Fruit fly (Drosophila melanogaster) whole organism, embryonic: ENCODE measurements around the gene CG43062.

Source experiments
- Atf-2 ChIP-seq: fragments of 200-800 bp; sonication (Bioruptor generic); optimal IDR thresholded peaks from 2 replicates; lab custom pipeline; 2016; ENCODE audit warnings: missing biosample characterization, missing genetic modification characterization
- BtbVII ChIP-seq: fragments of 200-800 bp; sonication (Bioruptor generic); optimal IDR thresholded peaks from 3 replicates; lab custom pipeline; 2017; ENCODE audit warnings: missing biosample characterization, mild to moderate bottlenecking, missing genetic modification characterization
- CG10147 ChIP-seq: fragments of 200-800 bp; sonication (Bioruptor generic); optimal IDR thresholded peaks from 2 replicates; lab custom pipeline; 2019; ENCODE audit warnings: missing biosample characterization, mild to moderate bottlenecking, missing genetic modification characterization, moderate library complexity
- CG11504 ChIP-seq: fragments of 200-800 bp; sonication (Bioruptor generic); optimal IDR thresholded peaks from 3 replicates; lab custom pipeline; 2019; ENCODE audit warnings: missing biosample characterization, mild to moderate bottlenecking, missing genetic modification characterization, moderate library complexity
- CG11696 ChIP-seq: fragments of 200-800 bp; sonication (Bioruptor generic); IDR thresholded peaks from 2 replicates; pipeline ENCODE4 v1.3.6; 2022; ENCODE audit warnings: missing biosample characterization, missing genetic modification characterization
- CG1233 ChIP-seq: fragments of 200-800 bp; sonication (Bioruptor generic); optimal IDR thresholded peaks from 4 replicates; lab custom pipeline; 2018; ENCODE audit warnings: missing biosample characterization, mild to moderate bottlenecking, missing genetic modification characterization
- CG12769 ChIP-seq: fragments of 200-800 bp; sonication (Bioruptor generic); optimal IDR thresholded peaks from 2 replicates; lab custom pipeline; 2019; ENCODE audit warnings: missing biosample characterization, mild to moderate bottlenecking, missing genetic modification characterization, moderate library complexity
- CG13287 ChIP-seq: fragments of 200-800 bp; sonication (Bioruptor generic); IDR thresholded peaks from 2 replicates; pipeline ENCODE4 v1.3.6; 2022; ENCODE audit warnings: missing biosample characterization, missing genetic modification characterization; ENCODE audit not compliant: partially characterized antibody
- CG13775 ChIP-seq: fragments of 200-800 bp; sonication (Bioruptor generic); optimal IDR thresholded peaks from 3 replicates; lab custom pipeline; 2017; ENCODE audit warnings: missing biosample characterization, mild to moderate bottlenecking, missing genetic modification characterization
- CG16815 ChIP-seq: fragments of 200-800 bp; sonication (Bioruptor generic); optimal IDR thresholded peaks from 3 replicates; lab custom pipeline; 2017; ENCODE audit warnings: missing biosample characterization, mild to moderate bottlenecking, missing genetic modification characterization
- CG1792 ChIP-seq: fragments of 200-800 bp; sonication (Bioruptor generic); optimal IDR thresholded peaks from 2 replicates; lab custom pipeline; 2016; ENCODE audit warnings: missing biosample characterization, missing genetic modification characterization
- CG18262 ChIP-seq: fragments of 200-800 bp; optimal IDR thresholded peaks from 3 replicates; lab custom pipeline; 2019; ENCODE audit warnings: missing biosample characterization, mild to moderate bottlenecking, missing genetic modification characterization, moderate library complexity
- CG18619 ChIP-seq: fragments of 200-800 bp; sonication (Bioruptor generic); optimal IDR thresholded peaks from 3 replicates; lab custom pipeline; 2017; ENCODE audit warnings: missing biosample characterization, mild to moderate bottlenecking, missing genetic modification characterization
- CG2120 ChIP-seq: fragments of 200-800 bp; sonication (Bioruptor generic); optimal IDR thresholded peaks from 3 replicates; lab custom pipeline; 2016; ENCODE audit warnings: missing biosample characterization, missing genetic modification characterization
- CG2678 ChIP-seq: fragments of 200-800 bp; sonication (Bioruptor generic); optimal IDR thresholded peaks from 3 replicates; lab custom pipeline; 2019; ENCODE audit warnings: missing biosample characterization, mild to moderate bottlenecking, missing genetic modification characterization, moderate library complexity
- CG2712 ChIP-seq: fragments of 200-800 bp; optimal IDR thresholded peaks from 3 replicates; lab custom pipeline; 2019; ENCODE audit warnings: missing biosample characterization, mild to moderate bottlenecking, missing genetic modification characterization, moderate library complexity
- CG3065 ChIP-seq: fragments of 200-800 bp; sonication (Bioruptor generic); optimal IDR thresholded peaks from 2 replicates; lab custom pipeline; 2016; ENCODE audit warnings: missing biosample characterization, missing genetic modification characterization
- CG6254 ChIP-seq: fragments of 200-800 bp; sonication (Bioruptor generic); optimal IDR thresholded peaks from 3 replicates; lab custom pipeline; 2017; ENCODE audit warnings: mild to moderate bottlenecking, missing biosample characterization, missing genetic modification reagents, missing genetic modification characterization
- CG6654 ChIP-seq: fragments of 200-800 bp; sonication (Bioruptor generic); optimal IDR thresholded peaks from 2 replicates; lab custom pipeline; 2017; ENCODE audit warnings: missing biosample characterization, mild to moderate bottlenecking, missing genetic modification characterization
- CG6791 ChIP-seq: fragments of 200-800 bp; sonication (Bioruptor generic); IDR thresholded peaks from 3 replicates; pipeline ENCODE4 v1.3.6; 2022; ENCODE audit warnings: missing biosample characterization, missing genetic modification characterization; ENCODE audit not compliant: partially characterized antibody
- CG7556 ChIP-seq: fragments of 200-800 bp; sonication (Bioruptor generic); optimal IDR thresholded peaks from 2 replicates; lab custom pipeline; 2017; ENCODE audit warnings: missing biosample characterization, mild to moderate bottlenecking, missing genetic modification characterization
- CG7987 ChIP-seq: fragments of 200-800 bp; sonication (Bioruptor generic); optimal IDR thresholded peaks from 2 replicates; lab custom pipeline; 2018; ENCODE audit warnings: missing biosample characterization, mild to moderate bottlenecking, missing genetic modification characterization, moderate library complexity
- CG8924 ChIP-seq: fragments of 200-800 bp; optimal IDR thresholded peaks from 3 replicates; lab custom pipeline; 2019; ENCODE audit warnings: missing biosample characterization, mild to moderate bottlenecking, missing genetic modification characterization, moderate library complexity
- CG9437 ChIP-seq: fragments of 200-800 bp; sonication (Bioruptor generic); optimal IDR thresholded peaks from 2 replicates; lab custom pipeline; 2018; ENCODE audit warnings: missing biosample characterization, mild to moderate bottlenecking, missing genetic modification characterization
- D ChIP-seq, 2 experiments: fragments of 200-800 bp in 1 of 2; fragments of >200 bp in 1 of 2; sonication (Bioruptor generic) in 1 of 2; optimal IDR thresholded peaks; 2 replicates in 1 of 2; 3 replicates in 1 of 2; lab custom pipeline; 2017; ENCODE audit warnings: mild to moderate bottlenecking in 1 of 2, missing biosample characterization in 1 of 2, missing genetic modification characterization in 1 of 2, missing genetic modification reagents in 1 of 2
- D19A ChIP-seq: fragments of 200-800 bp; optimal IDR thresholded peaks from 3 replicates; lab custom pipeline; 2019; ENCODE audit warnings: missing biosample characterization, mild to moderate bottlenecking, missing genetic modification characterization, moderate library complexity
- Dad ChIP-seq: fragments of 200-800 bp; sonication (Bioruptor generic); optimal IDR thresholded peaks from 3 replicates; lab custom pipeline; 2016; ENCODE audit warnings: missing biosample characterization, missing genetic modification characterization
- Ets65A ChIP-seq: fragments of 200-800 bp; sonication (Bioruptor generic); peaks from one replicate; lab custom pipeline; 2016; ENCODE audit warnings: missing biosample characterization, missing genetic modification characterization
- Fer2 ChIP-seq: fragments of 200-800 bp; sonication (Bioruptor generic); optimal IDR thresholded peaks from 2 replicates; lab custom pipeline; 2018; ENCODE audit warnings: missing biosample characterization, mild to moderate bottlenecking, missing genetic modification characterization, moderate library complexity
- MESR4 ChIP-seq: fragments of 200-800 bp; sonication (Bioruptor generic); optimal IDR thresholded peaks from 2 replicates; lab custom pipeline; 2018; ENCODE audit warnings: missing biosample characterization, mild to moderate bottlenecking, missing genetic modification characterization, moderate library complexity
- Med ChIP-seq: fragments of 200-800 bp; sonication (Bioruptor generic); peaks from one replicate; lab custom pipeline; 2016; ENCODE audit warnings: missing biosample characterization, missing genetic modification characterization, mild to moderate bottlenecking, inconsistent platforms, moderate library complexity
- Myb ChIP-seq: fragments of 200-800 bp; sonication (Bioruptor generic); optimal IDR thresholded peaks from 2 replicates; lab custom pipeline; 2016; ENCODE audit warnings: missing biosample characterization, missing genetic modification characterization
- Nf-YC ChIP-seq: fragments of 200-800 bp; optimal IDR thresholded peaks from 3 replicates; lab custom pipeline; 2019; ENCODE audit warnings: missing biosample characterization, mild to moderate bottlenecking, missing genetic modification characterization, moderate library complexity
- Rx ChIP-seq: fragments of 200-800 bp; sonication (Bioruptor generic); IDR thresholded peaks from 2 replicates; pipeline ENCODE4 v1.3.6; 2022; ENCODE audit warnings: missing biosample characterization, missing genetic modification characterization
- Six4 ChIP-seq: fragments of 200-800 bp; sonication (Bioruptor generic); optimal IDR thresholded peaks from 2 replicates; lab custom pipeline; 2016; ENCODE audit warnings: missing biosample characterization, missing genetic modification characterization
- Xbp1 ChIP-seq: fragments of 200-800 bp; sonication (Bioruptor generic); optimal IDR thresholded peaks from 3 replicates; lab custom pipeline; 2016; ENCODE audit warnings: missing biosample characterization, mild to moderate bottlenecking, missing genetic modification characterization
- abd-A ChIP-seq: fragments of 200-800 bp; sonication (Bioruptor generic); optimal IDR thresholded peaks from 3 replicates; lab custom pipeline; 2019; ENCODE audit warnings: missing biosample characterization, mild to moderate bottlenecking, missing genetic modification characterization, moderate library complexity
- croc ChIP-seq: fragments of 200-800 bp; sonication (Bioruptor generic); conservative IDR thresholded peaks from 3 replicates; pipeline ENCODE4 v1.3.6; 2022; ENCODE audit warnings: missing biosample characterization, missing genetic modification characterization
- dmrt99B ChIP-seq: fragments of 200-800 bp; sonication (Bioruptor generic); optimal IDR thresholded peaks from 2 replicates; lab custom pipeline; 2018; ENCODE audit warnings: missing biosample characterization, mild to moderate bottlenecking, missing genetic modification characterization, moderate library complexity
- eyg ChIP-seq: fragments of 200-800 bp; sonication (Bioruptor generic); optimal IDR thresholded peaks from 3 replicates; lab custom pipeline; 2016; ENCODE audit warnings: missing biosample characterization, missing genetic modification characterization
- fd102C ChIP-seq: fragments of 200-800 bp; sonication (Bioruptor generic); optimal IDR thresholded peaks from 2 replicates; lab custom pipeline; 2018; ENCODE audit warnings: missing biosample characterization, mild to moderate bottlenecking, missing genetic modification characterization, moderate library complexity
- her ChIP-seq: fragments of 200-800 bp; sonication (Bioruptor generic); optimal IDR thresholded peaks from 2 replicates; lab custom pipeline; 2016; ENCODE audit warnings: missing biosample characterization, missing genetic modification characterization
- ind ChIP-seq: fragments of 200-800 bp; sonication (Bioruptor generic); optimal IDR thresholded peaks from 3 replicates; lab custom pipeline; 2016; ENCODE audit warnings: missing biosample characterization, missing genetic modification characterization
- jing ChIP-seq: fragments of 200-800 bp; sonication (Bioruptor generic); optimal IDR thresholded peaks from 2 replicates; lab custom pipeline; 2018; ENCODE audit warnings: missing biosample characterization, mild to moderate bottlenecking, missing genetic modification characterization
- mirr ChIP-seq: fragments of 200-800 bp; sonication (Bioruptor generic); optimal IDR thresholded peaks from 3 replicates; lab custom pipeline; 2018; ENCODE audit warnings: missing biosample characterization, mild to moderate bottlenecking, missing genetic modification characterization
- onecut ChIP-seq: fragments of 200-800 bp; sonication (Bioruptor generic); IDR thresholded peaks from 2 replicates; pipeline ENCODE4 v1.3.6; 2022; ENCODE audit warnings: missing biosample characterization, missing genetic modification characterization
- slbo ChIP-seq: fragments of 200-800 bp; sonication (Bioruptor generic); IDR thresholded peaks from 2 replicates; pipeline ENCODE4 v1.3.6; 2022; ENCODE audit warnings: missing biosample characterization, missing genetic modification characterization
- wek ChIP-seq: fragments of 200-800 bp; sonication (Bioruptor generic); optimal IDR thresholded peaks from 3 replicates; lab custom pipeline; 2018; ENCODE audit warnings: missing biosample characterization, mild to moderate bottlenecking, missing genetic modification characterization, moderate library complexity
- zen ChIP-seq: fragments of 200-800 bp; sonication (Bioruptor generic); optimal IDR thresholded peaks from 3 replicates; lab custom pipeline; 2018; ENCODE audit warnings: missing biosample characterization, mild to moderate bottlenecking, missing genetic modification characterization, moderate library complexity

Gene CG43062

dm6 chr3R:11758507-11759184 is 8.5 kb downstream of the CG43062 start (continued):
- TF ChIP-seq CG2678, result peak; percentile 61
- TF ChIP-seq zen (tag; lab: Kevin White, UChicago), result no peak
- TF ChIP-seq CG3065, result no peak
- TF ChIP-seq Xbp1 (GFP tag; lab: Kevin White, UChicago), result no peak
- TF ChIP-seq CG11504, result no peak
- no peak for TF ChIP-seq Fer2 (tag; lab: Kevin White, UChicago)
- peak; percentile 26 for TF ChIP-seq CG9437 (GFP tag; lab: Kevin White, UChicago)
- TF ChIP-seq ind (GFP tag; lab: Kevin White, UChicago), result peak; percentile 4
- no peak for TF ChIP-seq Myb (GFP tag; lab: Kevin White, UChicago)
- no peak for TF ChIP-seq CG13287 (GFP tag; lab: Robert Waterston, UW)
- TF ChIP-seq mirr, result peak; percentile 54
- TF ChIP-seq D19A, result no peak
- no peak for TF ChIP-seq eyg (GFP tag; lab: Kevin White, UChicago)
- no peak for TF ChIP-seq MESR4
- peak; percentile 53 for TF ChIP-seq abd-A (tag; lab: Kevin White, UChicago)
- TF ChIP-seq fd102C (GFP tag; lab: Kevin White, UChicago), result no peak
- TF ChIP-seq croc, result no peak
- TF ChIP-seq Rx (GFP tag; lab: Robert Waterston, UW), result no peak
- no peak for TF ChIP-seq Dad (GFP tag; lab: Kevin White, UChicago)
- peak; percentile 55 for TF ChIP-seq CG2120 (GFP tag; lab: Kevin White, UChicago)
- TF ChIP-seq CG18619, result peak; percentile 35
- no peak for TF ChIP-seq wek (GFP tag; lab: Kevin White, UChicago)
- peak; percentile 62 for TF ChIP-seq CG7556 (GFP tag; lab: Kevin White, UChicago)
- peak; percentile 19 for TF ChIP-seq CG18262 (tag; lab: Kevin White, UChicago)
- no peak for TF ChIP-seq CG1792 (GFP tag; lab: Kevin White, UChicago)
- no peak for TF ChIP-seq dmrt99B (tag; lab: Kevin White, UChicago)
- no peak for TF ChIP-seq CG6654 (GFP tag; lab: Kevin White, UChicago)
- TF ChIP-seq Nf-YC (tag; lab: Kevin White, UChicago), result peak; percentile 36
- no peak for TF ChIP-seq her (GFP tag; lab: Kevin White, UChicago)
- TF ChIP-seq CG2712 (tag; lab: Kevin White, UChicago), result peak; percentile 22
- TF ChIP-seq Med (GFP tag; lab: Kevin White, UChicago), result peak; percentile 71
- TF ChIP-seq BtbVII (GFP tag; lab: Kevin White, UChicago), result peak; percentile 34
- TF ChIP-seq jing, result no peak
- TF ChIP-seq Atf-2 (GFP tag; lab: Kevin White, UChicago), result no peak
- TF ChIP-seq CG10147 (GFP tag; lab: Kevin White, UChicago), result no peak
- no peak for TF ChIP-seq CG6254 (GFP tag; lab: Kevin White, UChicago)
- TF ChIP-seq D (optimal IDR thresholded peaks at IDR 0.05; lab: Kevin White, UChicago), result no peak
- no peak for TF ChIP-seq D (GFP tag; optimal IDR thresholded peaks at IDR 0.05; lab: Kevin White, UChicago)
- peak; percentile 41 for TF ChIP-seq CG12769 (tag; lab: Kevin White, UChicago)
- no peak for TF ChIP-seq Ets65A (GFP tag; lab: Kevin White, UChicago)
- TF ChIP-seq CG6791 (GFP tag; lab: Robert Waterston, UW), result no peak
- peak; percentile 4 for TF ChIP-seq CG1233 (GFP tag; lab: Kevin White, UChicago)
- TF ChIP-seq Six4 (GFP tag; lab: Kevin White, UChicago), result no peak
- peak; percentile 28 for TF ChIP-seq CG13775 (GFP tag; lab: Kevin White, UChicago)
- no peak for TF ChIP-seq CG11696
- TF ChIP-seq CG8924, result peak; percentile 18
- TF ChIP-seq CG16815, result peak; percentile 44
- TF ChIP-seq onecut (GFP tag; lab: Robert Waterston, UW), result peak; percentile 10; the same call in 1 of the 2 replicates
- TF ChIP-seq slbo (GFP tag; lab: Robert Waterston, UW), result no peak
- TF ChIP-seq CG7987 (GFP tag; lab: Kevin White, UChicago), result peak; percentile 8
